Fruit fly (Drosophila melanogaster): ENCODE data around the gene myo.

Gene myo

DNA sequence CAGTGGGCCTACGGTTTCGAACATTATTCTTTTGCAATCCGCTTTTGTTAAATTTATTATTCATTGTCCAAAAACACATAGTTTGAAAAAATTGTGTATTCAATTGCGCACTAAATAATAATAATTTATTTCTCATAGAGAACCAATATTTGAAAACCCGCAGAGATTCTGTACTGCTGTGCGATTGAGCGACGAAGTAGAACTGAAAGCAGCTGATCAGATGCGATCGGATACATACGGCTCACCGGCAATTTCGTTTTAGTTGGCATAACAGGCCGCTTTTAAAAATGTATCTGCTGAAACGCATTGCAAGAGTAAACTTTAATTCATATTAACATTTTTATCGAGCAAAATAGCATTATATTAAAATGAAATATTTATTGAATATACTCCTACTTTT, at the start of gene myo (continued):
- TF ChIP-seq wdn (GFP tag; IDR thresholded peaks at IDR 0.05) (no peak), ap (GFP tag; IDR thresholded peaks at IDR 0.05) (no peak), MESR4 (GFP tag; optimal IDR thresholded peaks at IDR 0.05) (peak; percentile 11), jigr1 (GFP tag; IDR thresholded peaks at IDR 0.05) (no peak), CG3281 (GFP tag; optimal IDR thresholded peaks at IDR 0.05) (no peak), Neu2 (GFP tag; optimal IDR thresholded peaks at IDR 0.05; ENCODE audit: borderline replicate concordance) (no peak), tup (GFP tag; optimal IDR thresholded peaks at IDR 0.05) (no peak), Ravus (GFP tag; IDR thresholded peaks at IDR 0.05) (no peak), CG16779 (GFP tag; IDR thresholded peaks at IDR 0.05) (no peak), bsh (GFP tag; optimal IDR thresholded peaks at IDR 0.05) (peak in 1 of 2 experiments; percentile 31), Lpt (GFP tag; optimal IDR thresholded peaks at IDR 0.05) (no peak), pan (optimal IDR thresholded peaks at IDR 0.05) (no peak), pan (GFP tag; optimal IDR thresholded peaks at IDR 0.05 in 1 of 2, IDR thresholded peaks at IDR 0.05 in 1 of 2) (no peak), unc-4 (GFP tag; IDR thresholded peaks at IDR 0.05; ENCODE audit: partially characterized antibody) (no peak), CG15269 (tag; optimal IDR thresholded peaks at IDR 0.05) (no peak), CG3995 (GFP tag; optimal IDR thresholded peaks at IDR 0.05) (no peak), HmgZ (tag; optimal IDR thresholded peaks at IDR 0.05) (no peak), CG12219 (GFP tag; optimal IDR thresholded peaks at IDR 0.05) (no peak), H15 (GFP tag; IDR thresholded peaks at IDR 0.05) (no peak), crc (GFP tag; optimal IDR thresholded peaks at IDR 0.05) (no peak), CG31388 (GFP tag; optimal IDR thresholded peaks at IDR 0.05) (no peak), NK7.1 (GFP tag; optimal IDR thresholded peaks at IDR 0.05) (no peak), CG12155 (GFP tag; optimal IDR thresholded peaks at IDR 0.05) (no peak), HHEX (GFP tag; optimal IDR thresholded peaks at IDR 0.05) (no peak), gsb-n (tag; optimal IDR thresholded peaks at IDR 0.05) (no peak), Fer2 (tag; optimal IDR thresholded peaks at IDR 0.05) (no peak), row (GFP tag; IDR thresholded peaks at IDR 0.05) (peak; percentile 32; the same call in 1 of the 3 replicates), lilli (GFP tag; optimal IDR thresholded peaks at IDR 0.05) (peak; percentile 7), trh (GFP tag; optimal IDR thresholded peaks at IDR 0.05) (no peak), sd (tag; optimal IDR thresholded peaks at IDR 0.05) (no peak), CG6765 (GFP tag; optimal IDR thresholded peaks at IDR 0.05) (no peak), dm (GFP tag; optimal IDR thresholded peaks at IDR 0.05) (no peak), CG30431 (GFP tag; optimal IDR thresholded peaks at IDR 0.05) (no peak), D19A (tag; optimal IDR thresholded peaks at IDR 0.05) (peak; percentile 19), hkb (optimal IDR thresholded peaks at IDR 0.05) (no peak), hkb (GFP tag; IDR thresholded peaks at IDR 0.05) (peak; percentile 43; the same call in 1 of the 2 replicates), CoRest (tag; optimal IDR thresholded peaks at IDR 0.05) (no peak), Meics (GFP tag; optimal IDR thresholded peaks at IDR 0.05) (no peak), gfzf (GFP tag; optimal IDR thresholded peaks at IDR 0.05) (no peak), hth (optimal IDR thresholded peaks at IDR 0.05) (no peak), CG9437 (GFP tag; optimal IDR thresholded peaks at IDR 0.05) (no peak), bbx (GFP tag; IDR thresholded peaks at IDR 0.05; ENCODE audit: partially characterized antibody) (no peak; the same call in 1 of the 2 replicates), NC2β (GFP tag; optimal IDR thresholded peaks at IDR 0.05) (no peak), CG7745 (tag; optimal IDR thresholded peaks at IDR 0.05) (no peak), pzg (GFP tag; optimal IDR thresholded peaks at IDR 0.05) (no peak), ERR (GFP tag; optimal IDR thresholded peaks at IDR 0.05) (no peak), CG7556 (GFP tag; optimal IDR thresholded peaks at IDR 0.05) (no peak), CG6689 (GFP tag; IDR thresholded peaks at IDR 0.05) (no peak), CG3847 (GFP tag; IDR thresholded peaks at IDR 0.05) (no peak), CHES-1-like (GFP tag; optimal IDR thresholded peaks at IDR 0.05) (no peak), Tbp (GFP tag; optimal IDR thresholded peaks at IDR 0.05) (no peak), gem (tag; optimal IDR thresholded peaks at IDR 0.05) (peak; percentile 14), amos (GFP tag; IDR thresholded peaks at IDR 0.05; ENCODE audit: partially characterized antibody) (no peak)
